Fruit fly (Drosophila melanogaster): Measurements from ENCODE around the gene CG31668.

The CG31668 gene

DNA sequence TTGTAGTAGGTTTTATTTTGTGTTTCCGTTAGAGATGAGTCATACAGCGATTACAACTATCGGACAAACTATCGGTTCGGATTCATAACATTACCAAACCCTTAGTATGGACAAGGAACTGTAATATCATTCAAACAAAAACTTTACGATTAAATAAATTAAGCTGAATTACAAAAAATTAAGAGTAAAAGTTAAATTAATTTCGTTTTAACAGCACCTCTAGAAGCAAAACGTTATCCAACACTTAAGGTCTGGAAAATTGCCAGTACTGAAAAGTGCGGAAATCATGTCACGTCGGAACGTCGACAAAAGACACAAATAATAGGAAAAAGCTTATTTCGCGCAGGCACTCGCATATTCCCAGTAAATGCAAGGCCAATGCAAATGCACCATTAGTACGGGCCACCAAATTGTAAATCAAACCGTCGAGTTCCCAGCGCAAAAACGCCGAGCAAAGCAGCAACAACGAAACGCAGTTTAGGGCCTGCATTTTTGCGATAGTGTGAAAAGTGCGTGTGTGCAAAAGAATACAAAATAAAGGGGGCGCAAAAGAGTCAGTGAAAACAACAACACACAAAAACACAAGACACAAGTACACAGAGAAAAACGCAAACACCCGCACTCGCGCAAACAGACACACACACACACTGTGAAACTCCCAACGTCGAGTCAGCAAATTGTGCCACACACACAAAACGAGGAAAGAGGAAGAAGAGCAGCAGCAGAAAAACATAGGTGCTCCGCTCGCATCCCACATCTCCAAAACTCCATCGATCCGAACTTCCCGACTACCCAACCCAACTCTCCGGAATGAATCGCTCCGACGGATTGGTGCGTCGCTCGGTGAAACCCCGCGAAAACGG lies 20.5 kb upstream of the CG31668 start, which contains the start of the genes CG15387 and sau (continued):
- TF ChIP-seq CG17612 (GFP tag; IDR thresholded peaks at IDR 0.05) (0 out of 2 replicates have a peak, but pooled peaks have one; percentile 35), CG8089 (GFP tag; optimal IDR thresholded peaks at IDR 0.05) (peak; percentile 83), shn (GFP tag; optimal IDR thresholded peaks at IDR 0.05) (peak; percentile 93), Oli (tag; optimal IDR thresholded peaks at IDR 0.05) (peak; percentile 78), crc (GFP tag; optimal IDR thresholded peaks at IDR 0.05) (peak; percentile 88), CG8944 (GFP tag; optimal IDR thresholded peaks at IDR 0.05) (peak; percentile 93), CG10959 (GFP tag; IDR thresholded peaks at IDR 0.05) (peak; percentile 65), CG18764 (GFP tag; optimal IDR thresholded peaks at IDR 0.05) (peak; percentile 73), ash1 (GFP tag; optimal IDR thresholded peaks at IDR 0.05) (no peak), CG11456 (GFP tag; IDR thresholded peaks at IDR 0.05) (peak; percentile 84), ase (GFP tag; IDR thresholded peaks at IDR 0.05) (peak; percentile 68; the same call in 2 of the 3 replicates), CG12104 (GFP tag; optimal IDR thresholded peaks at IDR 0.05) (peak; percentile 81), CG14050 (GFP tag; IDR thresholded peaks at IDR 0.05) (peak; percentile 71), Dip3 (GFP tag; optimal IDR thresholded peaks at IDR 0.05) (peak; percentile 90), en (GFP tag; optimal IDR thresholded peaks at IDR 0.05) (peak; percentile 77), Scr (GFP tag; IDR thresholded peaks at IDR 0.05; ENCODE audit: partially characterized antibody) (peak; percentile 97), ac (GFP tag; optimal IDR thresholded peaks at IDR 0.05) (peak; percentile 45), Dad (GFP tag; optimal IDR thresholded peaks at IDR 0.05) (peak; percentile 83), sob (GFP tag; IDR thresholded peaks at IDR 0.05) (peak; percentile 93), chif (GFP tag; optimal IDR thresholded peaks at IDR 0.05) (peak; percentile 86 to 91), CG3281 (GFP tag; optimal IDR thresholded peaks at IDR 0.05) (peak; percentile 87), repo (GFP tag; optimal IDR thresholded peaks at IDR 0.05) (peak; percentile 75), eve (GFP tag; optimal IDR thresholded peaks at IDR 0.05) (no peak), CG4424 (GFP tag; optimal IDR thresholded peaks at IDR 0.05) (peak; percentile 90), sd (tag; optimal IDR thresholded peaks at IDR 0.05) (peak; percentile 68), MBD-R2 (GFP tag; IDR thresholded peaks at IDR 0.05) (peak; percentile 90), CG12659 (GFP tag; optimal IDR thresholded peaks at IDR 0.05) (peak; percentile 90), Adf1 (GFP tag; IDR thresholded peaks at IDR 0.05) (peak; percentile 52), hth (optimal IDR thresholded peaks at IDR 0.05) (no peak), Hmr (GFP tag; optimal IDR thresholded peaks at IDR 0.05) (peak; percentile 89), Side (GFP tag; optimal IDR thresholded peaks at IDR 0.05) (peak; percentile 89), NK7.1 (GFP tag; optimal IDR thresholded peaks at IDR 0.05) (peak; percentile 70), Nf-YB (GFP tag; optimal IDR thresholded peaks at IDR 0.05) (peak; percentile 64), CG10147 (GFP tag; optimal IDR thresholded peaks at IDR 0.05) (peak; percentile 84), jigr1 (GFP tag; IDR thresholded peaks at IDR 0.05) (no peak), dmrt11E (tag; optimal IDR thresholded peaks at IDR 0.05) (peak; percentile 86), Deaf1 (tag; optimal IDR thresholded peaks at IDR 0.05) (peak; percentile 59), Asciz (GFP tag; optimal IDR thresholded peaks at IDR 0.05) (peak; percentile 76), sens-2 (GFP tag; IDR thresholded peaks at IDR 0.05) (no peak), CG18599 (GFP tag; optimal IDR thresholded peaks at IDR 0.05) (peak; percentile 90), Elba2 (GFP tag; optimal IDR thresholded peaks at IDR 0.05) (peak; percentile 51), BEAF-32 (GFP tag; optimal IDR thresholded peaks at IDR 0.05) (peak; percentile 95), CG4820 (GFP tag; optimal IDR thresholded peaks at IDR 0.05) (peak; percentile 79), Ets97D (GFP tag; optimal IDR thresholded peaks at IDR 0.05) (peak; percentile 92), CG4360 (GFP tag; IDR thresholded peaks at IDR 0.05) (peak; percentile 38), CG1233 (GFP tag; optimal IDR thresholded peaks at IDR 0.05) (peak; percentile 82), Ada2b (GFP tag; IDR thresholded peaks at IDR 0.05) (peak; percentile 66), CG7839 (tag; optimal IDR thresholded peaks at IDR 0.05) (peak; percentile 85), vnd (GFP tag; IDR thresholded peaks at IDR 0.05; ENCODE audit: partially characterized antibody) (peak; percentile 92)
